Worm (Caenorhabditis elegans) whole organism, mixed stage, embryonic: ENCODE results near the gene acr-16.

Experiments
- lsy-2 ChIP-seq: fragments of 150-350 bp; optimal IDR thresholded peaks from 2 replicates; lab custom pipeline; 2014; ENCODE audit warnings: missing biosample characterization, missing genetic modification characterization
- mls-2 ChIP-seq: sonication (generic microtip); optimal IDR thresholded peaks from 2 replicates; lab custom pipeline; 2016; ENCODE audit warnings: mild to moderate bottlenecking, missing genetic modification characterization, moderate library complexity, missing compliant biosample characterization
- nhr-76 ChIP-seq: sonication (generic microtip); optimal IDR thresholded peaks from 2 replicates; lab custom pipeline; 2017; ENCODE audit warnings: missing biosample characterization, missing genetic modification characterization
- pha-4 ChIP-seq: fragments of 150-350 bp; optimal IDR thresholded peaks from 2 replicates; lab custom pipeline; 2018; ENCODE audit warnings: missing biosample characterization, missing genetic modification reagents, missing genetic modification characterization
- snpc-4 ChIP-seq: fragments of 150-350 bp; optimal IDR thresholded peaks from 2 replicates; lab custom pipeline; 2014; ENCODE audit warnings: missing biosample characterization, missing genetic modification characterization

- no peak for TF ChIP-seq snpc-4
- TF ChIP-seq lsy-2 (tag; lab: Kevin White, UChicago) = no peak
- TF ChIP-seq mls-2 (tag; lab: Kevin White, UChicago) = no peak
- TF ChIP-seq nhr-76 (tag; lab: Kevin White, UChicago) = no peak
- no peak for TF ChIP-seq pha-4 (tag; lab: Kevin White, UChicago)
Measured at ce11 chrV:8545531-8546224, 15.3 kb upstream of the acr-16 start, which contains the start of the genes slc-17.8 and asns-1.
